Worm (Caenorhabditis elegans) whole organism, young adult: Measurements from ENCODE around the gene bud-13.

Source experiments
- F22D6.2 ChIP-seq: sonication (generic microtip); optimal IDR thresholded peaks from 2 replicates; lab custom pipeline; 2016; ENCODE audit warnings: mild to moderate bottlenecking, missing genetic modification characterization, missing compliant biosample characterization
- ceh-100 ChIP-seq: fragments of 200-800 bp; sonication (Bioruptor generic); IDR thresholded peaks from 2 replicates; pipeline ENCODE4 v1.3.6; 2022; ENCODE audit warnings: missing genetic modification reagents, missing genetic modification characterization, missing compliant biosample characterization
- dpff-1 ChIP-seq: sonication (generic microtip); optimal IDR thresholded peaks from 2 replicates; lab custom pipeline; 2017; ENCODE audit warnings: mild to moderate bottlenecking, missing genetic modification characterization, missing compliant biosample characterization
- egrh-3 ChIP-seq: fragments of 200-800 bp; sonication (Bioruptor generic); IDR thresholded peaks from 2 replicates; pipeline ENCODE4 v1.3.6; 2022; ENCODE audit warnings: missing genetic modification reagents, missing genetic modification characterization, missing compliant biosample characterization
- fkh-3 ChIP-seq: sonication (generic microtip); optimal IDR thresholded peaks from 2 replicates; lab custom pipeline; 2016; ENCODE audit warnings: mild to moderate bottlenecking, missing genetic modification characterization, missing compliant biosample characterization
- let-526 ChIP-seq: fragments of 200-800 bp; sonication (Bioruptor generic); IDR thresholded peaks from 2 replicates; pipeline ENCODE4 v1.3.6; 2022; ENCODE audit warnings: missing genetic modification reagents, missing genetic modification characterization, missing compliant biosample characterization
- lsy-27 ChIP-seq: sonication (generic microtip); optimal IDR thresholded peaks from 2 replicates; lab custom pipeline; 2017; ENCODE audit warnings: missing genetic modification characterization, mild to moderate bottlenecking, missing compliant biosample characterization, antibody characterized with exemption, missing genotype, borderline replicate concordance; ENCODE audit not compliant: insufficient read depth
- snpc-4 ChIP-seq, 5 experiments: fragments of 150-350 bp in 1 of 5; sonication (generic microtip) in 4 of 5; optimal IDR thresholded peaks; 2 replicates each; lab custom pipeline; 2014 to 2018; ENCODE audit warnings: missing genetic modification characterization in 5 of 5, missing biosample characterization in 3 of 5, antibody characterized with exemption in 2 of 5, mild to moderate bottlenecking in 2 of 5, missing compliant biosample characterization in 2 of 5, missing genotype in 2 of 5, moderate library complexity in 2 of 5, missing genetic modification reagents in 1 of 5
- unc-62 ChIP-seq: fragments of 150-350 bp; optimal IDR thresholded peaks from 2 replicates; lab custom pipeline; 2014; ENCODE audit warnings: missing biosample characterization, missing genetic modification reagents, missing genetic modification characterization
- zfh-2 ChIP-seq: fragments of 200-800 bp; sonication (Bioruptor generic); conservative IDR thresholded peaks from 2 replicates; pipeline ENCODE4 v1.3.6; 2022; ENCODE audit warnings: missing genetic modification reagents, missing genetic modification characterization, missing compliant biosample characterization

- TF ChIP-seq snpc-4 (GFP tag; optimal IDR thresholded peaks at IDR 0.05; lab: Kevin White, UChicago), result no peak
- no peak for TF ChIP-seq snpc-4 (tag; optimal IDR thresholded peaks at IDR 0.05; lab: Kevin White, UChicago)
- no peak for TF ChIP-seq dpff-1
- no peak for TF ChIP-seq lsy-27 (tag; lab: Kevin White, UChicago)
- no peak for TF ChIP-seq fkh-3 (tag; lab: Kevin White, UChicago)
- TF ChIP-seq ceh-100, result no peak
- no peak for TF ChIP-seq zfh-2 (GFP tag; lab: Robert Waterston, UW)
- no peak for TF ChIP-seq unc-62 (GFP tag; lab: Kevin White, UChicago)
- no peak for TF ChIP-seq F22D6.2 (tag; lab: Kevin White, UChicago)
- TF ChIP-seq egrh-3 (GFP tag; lab: Robert Waterston, UW), result no peak
- no peak for TF ChIP-seq let-526 (GFP tag; lab: Robert Waterston, UW)
These were observed 20.5 kb upstream of the bud-13 start for ce11 chrIII:8988061-8988460.
